Worm (Caenorhabditis elegans) whole organism, L4 larva: ENCODE results near the gene rpap-3.

Experiments
- F10B5.3 ChIP-seq: sonication (generic microtip); optimal IDR thresholded peaks from 2 replicates; lab custom pipeline; 2016; ENCODE audit warnings: mild to moderate bottlenecking, missing genetic modification characterization, missing compliant biosample characterization
- F26F4.8 ChIP-seq: fragments of 200-800 bp; sonication (Bioruptor generic); conservative IDR thresholded peaks from 2 replicates; pipeline ENCODE4 v1.3.6; 2022; ENCODE audit warnings: missing genetic modification characterization, missing compliant biosample characterization
- R02D3.7 ChIP-seq: fragments of 150-350 bp; sonication (generic microtip); optimal IDR thresholded peaks from 3 replicates; lab custom pipeline; 2014; ENCODE audit warnings: missing biosample characterization, missing genetic modification characterization
- T20F7.1 ChIP-seq: fragments of 200-800 bp; sonication (Bioruptor generic); optimal IDR thresholded peaks from 2 replicates; lab custom pipeline; 2018; ENCODE audit warnings: mild to moderate bottlenecking, missing genetic modification characterization, missing compliant biosample characterization
- T26A8.4 ChIP-seq: fragments of 200-800 bp; sonication (Bioruptor generic); IDR thresholded peaks from 2 replicates; pipeline ENCODE4 v1.3.6; 2022; ENCODE audit warnings: missing genetic modification characterization, missing compliant biosample characterization
- Y105C5A.15 ChIP-seq: fragments of 200-800 bp; sonication (Bioruptor generic); IDR thresholded peaks from 2 replicates; pipeline ENCODE4 v1.3.6; 2022; ENCODE audit warnings: missing genetic modification characterization, missing compliant biosample characterization
- Y48G9A.11 ChIP-seq: fragments of 200-800 bp; sonication (Bioruptor generic); IDR thresholded peaks from 2 replicates; pipeline ENCODE4 v1.3.6; 2022; ENCODE audit warnings: missing genetic modification reagents, missing genetic modification characterization, missing compliant biosample characterization
- Y75B8A.6 ChIP-seq: fragments of 200-800 bp; sonication (Bioruptor generic); IDR thresholded peaks from 2 replicates; pipeline ENCODE4 v1.3.6; 2022; ENCODE audit warnings: missing genetic modification reagents, missing genetic modification characterization, missing compliant biosample characterization
- ZK337.2 ChIP-seq: fragments of 200-800 bp; sonication (Bioruptor generic); IDR thresholded peaks from 2 replicates; pipeline ENCODE4 v1.3.6; 2022; ENCODE audit warnings: missing genetic modification reagents, missing genetic modification characterization, missing compliant biosample characterization
- ZK546.5 ChIP-seq, 2 experiments: sonication (generic microtip); optimal IDR thresholded peaks; 2 replicates each; lab custom pipeline; 2017; ENCODE audit warnings: missing biosample characterization in 2 of 2, missing genetic modification characterization in 2 of 2
- aha-1 ChIP-seq: fragments of 150-350 bp; peaks from one replicate; lab custom pipeline; 2014; ENCODE audit warnings: missing biosample characterization, missing genetic modification characterization
- ceh-20 ChIP-seq: fragments of 200-800 bp; sonication (Bioruptor generic); IDR thresholded peaks from 2 replicates; pipeline ENCODE4 v1.3.6; 2022; ENCODE audit warnings: missing genetic modification reagents, missing genetic modification characterization, missing compliant biosample characterization
- ceh-28 ChIP-seq: fragments of 150-350 bp; optimal IDR thresholded peaks from 2 replicates; lab custom pipeline; 2014; ENCODE audit warnings: missing biosample characterization, missing genetic modification reagents, missing genetic modification characterization
- ceh-62 ChIP-seq: sonication (generic microtip); optimal IDR thresholded peaks from 2 replicates; lab custom pipeline; 2017; ENCODE audit warnings: missing biosample characterization, missing genetic modification characterization
- ctbp-1 ChIP-seq: fragments of 200-800 bp; sonication (Bioruptor generic); IDR thresholded peaks from 2 replicates; pipeline ENCODE4 v1.3.6; 2022; ENCODE audit warnings: missing genetic modification reagents, missing genetic modification characterization, missing compliant biosample characterization
- daf-16 ChIP-seq, 3 experiments: sonication (generic microtip); optimal IDR thresholded peaks; 2 replicates each; lab custom pipeline; 2016 to 2017; ENCODE audit warnings: missing genetic modification characterization in 3 of 3, missing genetic modification reagents in 3 of 3, mild to moderate bottlenecking in 2 of 3, missing compliant biosample characterization in 2 of 3, missing biosample characterization in 1 of 3, moderate library complexity in 1 of 3
- daf-8 ChIP-seq: fragments of 200-800 bp; sonication (Bioruptor generic); IDR thresholded peaks from 2 replicates; pipeline ENCODE4 v1.3.6; 2022; ENCODE audit warnings: missing genetic modification characterization, missing compliant biosample characterization
- dmd-8 ChIP-seq: fragments of 200-800 bp; sonication (Bioruptor generic); IDR thresholded peaks from 2 replicates; pipeline ENCODE4 v1.3.6; 2022; ENCODE audit warnings: missing genetic modification characterization, missing compliant biosample characterization
- dpl-1 ChIP-seq: fragments of 150-350 bp; optimal IDR thresholded peaks from 2 replicates; lab custom pipeline; 2014; ENCODE audit warnings: missing biosample characterization, missing genetic modification reagents, missing genetic modification characterization
- duxl-1 ChIP-seq: sonication (generic microtip); optimal IDR thresholded peaks from 2 replicates; lab custom pipeline; 2016; ENCODE audit warnings: mild to moderate bottlenecking, missing genetic modification characterization, moderate library complexity, missing compliant biosample characterization; ENCODE audit not compliant: poor library complexity
- dve-1 ChIP-seq: sonication (generic microtip); optimal IDR thresholded peaks from 2 replicates; lab custom pipeline; 2017; ENCODE audit warnings: antibody characterized with exemption, mild to moderate bottlenecking, missing genetic modification characterization, missing compliant biosample characterization; ENCODE audit not compliant: insufficient read depth
- egl-27 ChIP-seq: sonication (generic microtip); optimal IDR thresholded peaks from 3 replicates; lab custom pipeline; 2017; ENCODE audit warnings: missing biosample characterization, missing genetic modification reagents, missing genetic modification characterization
- gei-8 ChIP-seq: fragments of 200-800 bp; sonication (Bioruptor generic); optimal IDR thresholded peaks from 2 replicates; lab custom pipeline; 2018; ENCODE audit warnings: mild to moderate bottlenecking, missing genetic modification characterization, missing compliant biosample characterization
- hlh-11 ChIP-seq: fragments of 200-800 bp; sonication (Bioruptor generic); optimal IDR thresholded peaks from 2 replicates; lab custom pipeline; 2018; ENCODE audit warnings: mild to moderate bottlenecking, missing genetic modification characterization, missing compliant biosample characterization
- jun-1 ChIP-seq: fragments of 150-350 bp; optimal IDR thresholded peaks from 2 replicates; lab custom pipeline; 2014; ENCODE audit warnings: missing biosample characterization, missing genetic modification reagents, missing genetic modification characterization
- lim-7 ChIP-seq: fragments of 200-800 bp; sonication (Bioruptor generic); IDR thresholded peaks from 2 replicates; pipeline ENCODE4 v1.3.6; 2022; ENCODE audit warnings: missing genetic modification characterization, missing compliant biosample characterization
- lin-1 ChIP-seq: fragments of 200-800 bp; sonication (Bioruptor generic); IDR thresholded peaks from 2 replicates; pipeline ENCODE4 v1.3.6; 2022; ENCODE audit warnings: missing genetic modification reagents, missing genetic modification characterization, missing compliant biosample characterization
- lin-15B ChIP-seq: fragments of 150-350 bp; sonication (generic microtip); optimal IDR thresholded peaks from 3 replicates; lab custom pipeline; 2014; ENCODE audit warnings: missing biosample characterization, missing genetic modification characterization
- lin-29 ChIP-seq: fragments of 200-800 bp; sonication (Bioruptor generic); IDR thresholded peaks from 2 replicates; pipeline ENCODE4 v1.3.6; 2022; ENCODE audit warnings: missing genetic modification reagents, missing genetic modification characterization, missing compliant biosample characterization
- lin-38 ChIP-seq: fragments of 200-800 bp; sonication (Bioruptor generic); IDR thresholded peaks from 2 replicates; pipeline ENCODE4 v1.3.6; 2022; ENCODE audit warnings: missing genetic modification reagents, missing genetic modification characterization, missing compliant biosample characterization
- lin-39 ChIP-seq: fragments of 150-350 bp; optimal IDR thresholded peaks from 2 replicates; lab custom pipeline; 2014; ENCODE audit warnings: missing biosample characterization, missing genetic modification reagents, missing genetic modification characterization
- lir-3 ChIP-seq: sonication (generic microtip); optimal IDR thresholded peaks from 2 replicates; lab custom pipeline; 2016; ENCODE audit warnings: mild to moderate bottlenecking, missing genetic modification characterization, missing compliant biosample characterization
- mdl-1 ChIP-seq, 2 experiments: fragments of 150-350 bp in 1 of 2; sonication (generic microtip) in 1 of 2; optimal IDR thresholded peaks; 2 replicates each; lab custom pipeline; 2014 to 2017; ENCODE audit warnings: missing biosample characterization in 2 of 2, missing genetic modification characterization in 2 of 2
- mep-1 ChIP-seq: fragments of 150-350 bp; sonication (generic microtip); optimal IDR thresholded peaks from 3 replicates; lab custom pipeline; 2014; ENCODE audit warnings: missing biosample characterization, missing genetic modification characterization
- mes-2 ChIP-seq: sonication (generic microtip); optimal IDR thresholded peaks from 2 replicates; lab custom pipeline; 2016; ENCODE audit warnings: missing genotype, mild to moderate bottlenecking, missing genetic modification characterization, missing compliant biosample characterization; ENCODE audit not compliant: poor library complexity, severe bottlenecking
- nhr-25 ChIP-seq: sonication (generic microtip); optimal IDR thresholded peaks from 2 replicates; lab custom pipeline; 2017; ENCODE audit warnings: missing genetic modification characterization, mild to moderate bottlenecking, missing compliant biosample characterization, antibody characterized with exemption, moderate library complexity, borderline replicate concordance; ENCODE audit not compliant: insufficient read depth
- nhr-28 ChIP-seq: fragments of 150-350 bp; optimal IDR thresholded peaks from 2 replicates; lab custom pipeline; 2014; ENCODE audit warnings: missing biosample characterization, missing genetic modification characterization
- nhr-41 ChIP-seq: fragments of 200-800 bp; sonication (Bioruptor generic); IDR thresholded peaks from 2 replicates; pipeline ENCODE4 v1.3.6; 2022; ENCODE audit warnings: missing genetic modification reagents, missing genetic modification characterization, missing compliant biosample characterization
- rbr-2 ChIP-seq: sonication (generic microtip); optimal IDR thresholded peaks from 2 replicates; lab custom pipeline; 2016; ENCODE audit warnings: missing genotype, missing genetic modification characterization, missing compliant biosample characterization
- set-16 ChIP-seq: fragments of 200-800 bp; sonication (Bioruptor generic); IDR thresholded peaks from 2 replicates; pipeline ENCODE4 v1.3.6; 2022; ENCODE audit warnings: missing genetic modification reagents, missing genetic modification characterization, missing compliant biosample characterization
- snpc-4 ChIP-seq: fragments of 150-350 bp; optimal IDR thresholded peaks from 2 replicates; lab custom pipeline; 2014; ENCODE audit warnings: missing biosample characterization, missing genetic modification characterization
- spr-3 ChIP-seq: fragments of 200-800 bp; sonication (Bioruptor generic); optimal IDR thresholded peaks from 2 replicates; lab custom pipeline; 2018; ENCODE audit warnings: mild to moderate bottlenecking, missing genetic modification characterization, missing compliant biosample characterization
- tag-97 ChIP-seq: fragments of 200-800 bp; sonication (Bioruptor generic); IDR thresholded peaks from 2 replicates; pipeline ENCODE4 v1.3.6; 2022; ENCODE audit warnings: missing genetic modification characterization, missing compliant biosample characterization
- tra-1 ChIP-seq: fragments of 200-800 bp; sonication (Bioruptor generic); IDR thresholded peaks from 2 replicates; pipeline ENCODE4 v1.3.6; 2022; ENCODE audit warnings: missing genetic modification reagents, missing genetic modification characterization, missing compliant biosample characterization
- unc-39 ChIP-seq: sonication (generic microtip); optimal IDR thresholded peaks from 2 replicates; lab custom pipeline; 2017; ENCODE audit warnings: missing biosample characterization, missing genetic modification characterization
- zag-1 ChIP-seq: fragments of 150-350 bp; optimal IDR thresholded peaks from 2 replicates; lab custom pipeline; 2014; ENCODE audit warnings: missing biosample characterization, missing genetic modification characterization
- zfp-2 ChIP-seq: sonication (generic microtip); optimal IDR thresholded peaks from 2 replicates; lab custom pipeline; 2016; ENCODE audit warnings: mild to moderate bottlenecking, missing genetic modification characterization, missing compliant biosample characterization
- zip-2 ChIP-seq: fragments of 150-350 bp; optimal IDR thresholded peaks from 2 replicates; lab custom pipeline; 2014; ENCODE audit warnings: missing biosample characterization, missing genetic modification characterization
- ztf-11 ChIP-seq: fragments of 150-350 bp; optimal IDR thresholded peaks from 2 replicates; lab custom pipeline; 2014; ENCODE audit warnings: missing biosample characterization, missing genetic modification characterization

The rpap-3 gene

ce11 chrIV:7817852-7818251 is 39.1 kb upstream of the rpap-3 start, which contains the start of gene ric-3 (continued):
- peak; percentile 58 for TF ChIP-seq ceh-28 (tag; lab: Kevin White, UChicago)
- TF ChIP-seq dpl-1, result peak; percentile 12
- TF ChIP-seq jun-1, result no peak
- no peak for TF ChIP-seq T26A8.4 (GFP tag; lab: Robert Waterston, UW)
- TF ChIP-seq ceh-20, result no peak

- TF ChIP-seq mep-1 (tag; lab: Kevin White, UChicago) (no peak), lir-3 (tag; lab: Kevin White, UChicago) (no peak), ZK546.5 (tag; optimal IDR thresholded peaks at IDR 0.05; lab: Kevin White, UChicago) (no peak), unc-39 (tag; lab: Kevin White, UChicago) (no peak), nhr-28 (tag; lab: Kevin White, UChicago) (peak; percentile 32), nhr-25 (tag; lab: Kevin White, UChicago) (no peak), hlh-11 (tag; lab: Kevin White, UChicago) (peak; percentile 29), rbr-2 (tag; lab: Kevin White, UChicago) (no peak), egl-27 (tag; lab: Kevin White, UChicago) (no peak), lin-38 (peak; percentile 40), R02D3.7 (tag; lab: Kevin White, UChicago) (no peak), T20F7.1 (GFP tag; lab: Kevin White, UChicago) (no peak), ceh-62 (tag; lab: Kevin White, UChicago) (no peak), gei-8 (GFP tag; lab: Kevin White, UChicago) (no peak), lin-29 (GFP tag; lab: Robert Waterston, UW) (no peak), mdl-1 (tag; optimal IDR thresholded peaks at IDR 0.05; lab: Kevin White, UChicago) (no peak), F10B5.3 (tag; lab: Kevin White, UChicago) (no peak), ctbp-1 (GFP tag; lab: Robert Waterston, UW) (no peak), daf-8 (GFP tag; lab: Robert Waterston, UW) (no peak), ZK337.2 (GFP tag; lab: Robert Waterston, UW) (peak; percentile 49; the same call in 1 of the 2 replicates), tag-97 (GFP tag; lab: Robert Waterston, UW) (no peak), Y105C5A.15 (GFP tag; lab: Robert Waterston, UW) (no peak), lin-1 (GFP tag; lab: Robert Waterston, UW) (no peak), spr-3 (GFP tag; lab: Kevin White, UChicago) (no peak), zfp-2 (no peak), dmd-8 (GFP tag; lab: Robert Waterston, UW) (no peak), set-16 (no peak), aha-1 (peak; percentile 60), duxl-1 (no peak), nhr-41 (GFP tag; lab: Robert Waterston, UW) (no peak), lin-39 (tag; lab: Kevin White, UChicago) (no peak), jun-1 (no peak), dve-1 (tag; lab: Kevin White, UChicago) (peak; percentile 41), Y48G9A.11 (GFP tag; lab: Robert Waterston, UW) (peak; percentile 50; the same call in 1 of the 2 replicates), tra-1 (GFP tag; lab: Robert Waterston, UW) (no peak), zip-2 (tag; lab: Kevin White, UChicago) (no peak), daf-16 (GFP tag; optimal IDR thresholded peaks at IDR 0.05; lab: Kevin White, UChicago) (no peak), daf-16 (tag; optimal IDR thresholded peaks at IDR 0.05; lab: Kevin White, UChicago) (peak; percentile 24), dpl-1 (peak; percentile 83), snpc-4 (tag; lab: Kevin White, UChicago) (no peak), zag-1 (tag; lab: Kevin White, UChicago) (no peak), ztf-11 (tag; lab: Kevin White, UChicago) (no peak), lin-15B (tag; lab: Kevin White, UChicago) (no peak), F26F4.8 (GFP tag; lab: Robert Waterston, UW) (no peak), Y75B8A.6 (GFP tag; lab: Robert Waterston, UW) (no peak), mes-2 (tag; lab: Kevin White, UChicago) (peak; percentile 92), lim-7 (GFP tag; lab: Robert Waterston, UW) (no peak)
Measured at ce11 chrIV:7816402-7817102, 37.8 kb upstream of the rpap-3 start.
